Worm (Caenorhabditis elegans) whole organism, midembryonic: Measurements from ENCODE around the gene F22F7.4.

Experiments used
- T22C8.4 ChIP-seq: fragments of 200-800 bp; sonication (Bioruptor generic); IDR thresholded peaks from 2 replicates; pipeline ENCODE4 v1.3.6; 2022; ENCODE audit warnings: missing genetic modification characterization, missing compliant biosample characterization
- cog-1 ChIP-seq: sonication (generic microtip); optimal IDR thresholded peaks from 2 replicates; lab custom pipeline; 2016; ENCODE audit warnings: missing genetic modification characterization, missing compliant biosample characterization
- flt-1 ChIP-seq: fragments of 200-800 bp; sonication (Bioruptor generic); IDR thresholded peaks from 2 replicates; pipeline ENCODE4 v1.3.6; 2022; ENCODE audit warnings: missing genetic modification characterization, missing compliant biosample characterization
- klf-2 ChIP-seq: fragments of 200-800 bp; sonication (Bioruptor generic); conservative IDR thresholded peaks from 2 replicates; pipeline ENCODE4 v1.3.6; 2022; ENCODE audit warnings: missing genetic modification reagents, missing genetic modification characterization, missing compliant biosample characterization
- med-1 ChIP-seq: sonication (generic microtip); optimal IDR thresholded peaks from 2 replicates; lab custom pipeline; 2017; ENCODE audit warnings: missing genetic modification characterization, mild to moderate bottlenecking, missing compliant biosample characterization, antibody characterized with exemption, missing genetic modification reagents; ENCODE audit not compliant: insufficient read depth
- ref-1 ChIP-seq: fragments of 200-800 bp; sonication (Bioruptor generic); conservative IDR thresholded peaks from 2 replicates; pipeline ENCODE4 v1.3.6; 2022; ENCODE audit warnings: missing genetic modification reagents, missing genetic modification characterization, missing compliant biosample characterization
- tab-1 ChIP-seq: fragments of 200-800 bp; sonication (Bioruptor generic); IDR thresholded peaks from 2 replicates; pipeline ENCODE4 v1.3.6; 2022; ENCODE audit warnings: missing genetic modification characterization, missing compliant biosample characterization
- ztf-23 ChIP-seq: fragments of 200-800 bp; sonication (Bioruptor generic); IDR thresholded peaks from 2 replicates; pipeline ENCODE4 v1.3.6; 2022; ENCODE audit warnings: missing genetic modification reagents, missing genetic modification characterization, missing compliant biosample characterization
- ztf-29 ChIP-seq: fragments of 200-800 bp; sonication (Bioruptor generic); IDR thresholded peaks from 2 replicates; pipeline ENCODE4 v1.3.6; 2022; ENCODE audit warnings: missing genetic modification reagents, missing genetic modification characterization, missing compliant biosample characterization

F22F7.4 gene

DNA sequence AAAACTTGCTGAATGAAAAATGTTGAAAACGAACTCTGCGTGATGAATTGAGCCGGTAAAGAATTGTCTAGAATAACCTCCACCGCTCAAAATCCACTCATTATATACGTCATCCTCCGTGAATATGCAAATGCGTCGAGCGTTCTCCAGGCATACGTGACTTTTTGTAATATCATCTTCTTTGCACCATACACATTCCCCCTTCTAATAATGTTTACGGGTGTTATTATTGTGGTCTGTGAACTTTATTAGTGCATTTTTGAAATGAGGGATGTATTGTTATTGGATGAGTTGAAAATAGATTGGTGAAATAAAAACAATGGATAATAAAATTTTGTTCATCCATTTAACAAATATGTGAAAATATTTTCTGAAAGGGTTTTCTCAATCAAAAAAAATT lies 34.0 kb upstream of the F22F7.4 start, which contains the start of gene F22F7.7:
F22F7.7 (minus strand) TSS at position 125 of the 400 bp plus-strand sequence.
- TF ChIP-seq med-1 = no peak
- TF ChIP-seq flt-1 (GFP tag; lab: Robert Waterston, UW) = no peak
- TF ChIP-seq tab-1 (GFP tag; lab: Robert Waterston, UW) = no peak
- no peak for TF ChIP-seq klf-2 (GFP tag; lab: Robert Waterston, UW)
- TF ChIP-seq ztf-29 = no peak
- no peak for TF ChIP-seq ref-1
- no peak for TF ChIP-seq T22C8.4 (GFP tag; lab: Robert Waterston, UW)
- TF ChIP-seq ztf-23 (GFP tag; lab: Robert Waterston, UW) = no peak
- TF ChIP-seq cog-1 (tag; lab: Kevin White, UChicago) = no peak

DNA sequence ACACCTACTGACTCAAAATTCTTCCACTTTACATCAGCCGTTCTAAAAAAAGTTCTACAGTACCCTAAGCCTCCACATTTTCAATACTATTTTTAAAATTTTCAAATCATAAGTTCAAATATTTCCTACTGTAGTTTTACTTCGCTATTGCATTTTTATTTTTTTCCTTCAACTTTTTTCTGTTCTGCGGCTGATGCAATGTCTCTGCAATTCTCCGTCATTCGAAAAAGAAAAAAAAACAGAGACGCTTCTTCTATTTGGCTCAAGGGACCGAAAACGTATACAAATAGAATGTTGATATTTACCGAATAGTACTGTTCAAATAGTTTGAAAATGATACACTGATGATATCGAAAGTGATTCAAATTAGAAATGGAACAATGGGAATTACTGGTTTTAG lies 32.4 kb upstream of the F22F7.4 start:
- TF ChIP-seq ref-1 (no peak), cog-1 (tag; lab: Kevin White, UChicago) (no peak), ztf-23 (GFP tag; lab: Robert Waterston, UW) (no peak), flt-1 (GFP tag; lab: Robert Waterston, UW) (no peak), T22C8.4 (GFP tag; lab: Robert Waterston, UW) (no peak)

DNA sequence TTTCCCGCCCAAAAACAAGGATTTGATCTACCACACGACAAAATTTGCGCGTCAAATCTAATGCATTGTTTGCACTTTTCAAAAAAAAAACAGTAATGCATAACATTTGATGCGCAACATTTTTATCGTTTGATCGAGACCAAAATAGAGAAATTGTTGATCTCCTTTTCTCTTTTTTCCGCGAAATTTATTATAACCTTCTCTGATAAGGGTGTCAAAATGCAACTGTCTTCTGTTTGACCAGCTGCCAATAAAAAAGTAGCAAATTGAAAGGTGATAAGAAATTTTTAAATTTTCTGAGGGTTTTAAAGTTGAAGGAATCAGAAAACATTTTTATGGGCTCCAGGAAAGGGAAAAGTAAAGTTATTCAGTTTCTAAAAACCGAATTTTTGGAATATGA lies 31.1 kb upstream of the F22F7.4 start:
- no peak for TF ChIP-seq tab-1 (GFP tag; lab: Robert Waterston, UW)
- no peak for TF ChIP-seq cog-1 (tag; lab: Kevin White, UChicago)
- TF ChIP-seq med-1 = no peak

DNA sequence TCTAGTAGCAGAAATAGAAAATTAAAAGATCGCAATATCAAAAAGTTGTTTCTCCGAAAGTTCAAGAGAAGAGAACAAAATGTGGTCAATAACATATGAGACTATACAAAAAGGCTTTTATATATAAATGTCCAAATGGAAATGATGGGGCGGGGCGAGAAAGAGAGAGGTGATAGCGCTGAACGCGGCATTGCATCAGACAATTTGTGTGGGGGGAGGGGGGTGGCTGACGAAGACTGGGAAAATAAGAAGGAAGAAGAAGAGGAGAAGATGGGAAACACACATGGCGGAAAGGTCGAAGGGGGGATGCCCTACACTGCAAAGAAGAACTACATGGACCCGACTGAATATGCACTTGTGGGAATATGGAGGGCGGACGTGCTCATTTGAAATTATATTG lies 29.4 kb upstream of the F22F7.4 start:
- TF ChIP-seq tab-1 (GFP tag; lab: Robert Waterston, UW) (no peak), cog-1 (tag; lab: Kevin White, UChicago) (no peak), ztf-23 (GFP tag; lab: Robert Waterston, UW) (no peak), med-1 (no peak), flt-1 (GFP tag; lab: Robert Waterston, UW) (no peak), ref-1 (no peak), klf-2 (GFP tag; lab: Robert Waterston, UW) (no peak), ztf-29 (no peak), T22C8.4 (GFP tag; lab: Robert Waterston, UW) (no peak)

DNA sequence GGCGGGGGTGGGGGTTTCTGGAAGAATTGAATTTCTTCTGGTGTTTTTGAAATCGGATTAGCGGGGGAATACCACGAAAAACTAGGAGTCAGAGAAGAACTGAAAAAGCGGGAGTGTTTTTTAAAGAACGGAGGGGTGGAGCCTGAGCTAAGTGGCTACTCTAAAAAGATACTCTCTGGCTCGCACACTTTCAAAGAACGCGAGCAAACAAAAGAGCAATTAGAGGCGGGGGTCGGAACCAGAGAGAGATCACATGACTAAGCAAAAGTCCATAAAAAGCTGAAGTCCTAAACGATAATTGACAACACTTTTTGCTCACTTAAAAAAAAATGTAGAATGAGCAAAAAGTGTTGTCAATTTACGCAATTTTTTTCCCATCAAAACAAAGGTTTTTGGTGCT lies 28.5 kb upstream of the F22F7.4 start:
- no peak for TF ChIP-seq med-1
- TF ChIP-seq T22C8.4 (GFP tag; lab: Robert Waterston, UW) = no peak
- TF ChIP-seq cog-1 (tag; lab: Kevin White, UChicago) = no peak
- TF ChIP-seq klf-2 (GFP tag; lab: Robert Waterston, UW) = no peak
- TF ChIP-seq ztf-23 (GFP tag; lab: Robert Waterston, UW) = no peak
- no peak for TF ChIP-seq flt-1 (GFP tag; lab: Robert Waterston, UW)
- no peak for TF ChIP-seq tab-1 (GFP tag; lab: Robert Waterston, UW)
- no peak for TF ChIP-seq ref-1
- TF ChIP-seq ztf-29 = no peak

DNA sequence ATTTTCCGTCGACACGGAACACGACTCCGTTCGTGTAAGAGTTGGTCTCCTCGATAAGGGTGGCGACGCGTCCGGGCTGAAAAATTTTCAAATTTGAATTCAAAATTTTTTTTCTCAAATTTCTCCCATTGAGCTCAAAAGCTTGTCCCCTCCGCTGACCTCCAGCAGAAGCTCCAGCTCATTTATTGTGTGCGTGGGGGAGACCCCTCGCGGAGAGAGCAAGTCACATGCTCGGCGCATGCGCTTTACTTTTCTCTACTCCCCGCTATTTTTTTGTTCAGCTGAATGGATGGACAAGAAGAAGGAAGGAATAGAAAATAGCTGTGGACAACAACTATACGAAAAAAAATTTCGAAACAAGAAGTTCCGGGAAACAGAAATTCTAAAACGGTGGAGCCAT lies 27.6 kb upstream of the F22F7.4 start:
- no peak for TF ChIP-seq ref-1
- TF ChIP-seq ztf-29 = no peak
- TF ChIP-seq ztf-23 (GFP tag; lab: Robert Waterston, UW) = no peak
- no peak for TF ChIP-seq flt-1 (GFP tag; lab: Robert Waterston, UW)
- TF ChIP-seq klf-2 (GFP tag; lab: Robert Waterston, UW) = no peak
- TF ChIP-seq T22C8.4 (GFP tag; lab: Robert Waterston, UW) = no peak
- TF ChIP-seq tab-1 (GFP tag; lab: Robert Waterston, UW) = no peak
- TF ChIP-seq med-1 = no peak
- no peak for TF ChIP-seq cog-1 (tag; lab: Kevin White, UChicago)

DNA sequence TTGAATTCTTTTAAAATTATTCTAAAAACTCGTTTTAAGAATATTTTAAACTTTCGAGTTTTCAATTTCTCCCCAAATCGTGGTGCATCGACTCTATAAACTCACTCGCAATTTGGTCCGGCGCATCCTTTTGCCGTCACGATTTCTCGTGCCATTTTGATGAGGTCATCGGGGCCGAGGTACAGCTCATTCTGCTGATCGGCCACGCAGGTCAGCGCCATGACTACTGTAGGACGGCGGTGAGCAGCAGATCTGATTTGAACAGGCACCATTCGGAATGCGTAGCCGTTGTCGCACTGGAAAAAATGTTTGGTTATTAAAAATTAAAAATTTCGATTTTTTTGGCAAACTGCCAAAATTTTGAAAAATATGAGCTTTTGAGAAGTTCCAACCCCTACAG lies 26.8 kb upstream of the F22F7.4 start:
- TF ChIP-seq ztf-23 (GFP tag; lab: Robert Waterston, UW) = 0 out of 2 replicates have a peak, but pooled peaks have one; percentile 17
- no peak for TF ChIP-seq T22C8.4 (GFP tag; lab: Robert Waterston, UW)

DNA sequence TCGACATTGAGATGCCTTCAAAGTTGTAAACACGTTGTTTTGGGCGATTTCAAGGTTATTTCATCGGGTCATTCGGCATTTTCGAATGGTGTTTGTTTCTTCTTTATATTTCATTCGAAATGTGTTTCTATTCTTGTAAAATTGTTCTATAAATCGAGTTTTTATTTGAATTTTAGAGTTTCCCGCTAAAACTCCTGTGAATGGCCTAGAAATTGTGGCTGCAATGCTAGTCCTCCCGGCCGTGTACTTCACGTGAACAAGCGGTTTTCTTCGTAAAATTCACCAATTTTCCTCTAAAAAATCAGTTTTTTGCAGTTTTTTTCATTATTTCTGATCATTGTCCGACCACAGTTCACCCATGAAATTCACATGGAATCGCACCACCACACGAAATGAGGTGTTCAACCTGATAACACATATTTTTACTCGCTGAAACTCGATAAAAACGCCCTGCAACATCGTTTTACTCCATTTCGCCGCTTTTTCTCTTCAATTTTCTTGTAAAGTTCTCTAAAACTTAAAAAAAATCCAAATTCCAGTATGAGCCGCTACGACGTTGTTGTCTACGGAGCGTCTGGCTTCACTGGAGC lies 21.2 kb upstream of the F22F7.4 start, which contains the start of gene ldp-1:
ldp-1 (plus strand) TSS at position 540 of the 590 bp plus-strand sequence.
- TF ChIP-seq T22C8.4 (GFP tag; lab: Robert Waterston, UW) = 0 out of 2 replicates have a peak, but pooled peaks have one; percentile 3
- TF ChIP-seq flt-1 (GFP tag; lab: Robert Waterston, UW) = peak; percentile 22; the same call in 1 of the 2 replicates
- peak; percentile 49 for TF ChIP-seq cog-1 (tag; lab: Kevin White, UChicago)
- no peak for TF ChIP-seq med-1

DNA sequence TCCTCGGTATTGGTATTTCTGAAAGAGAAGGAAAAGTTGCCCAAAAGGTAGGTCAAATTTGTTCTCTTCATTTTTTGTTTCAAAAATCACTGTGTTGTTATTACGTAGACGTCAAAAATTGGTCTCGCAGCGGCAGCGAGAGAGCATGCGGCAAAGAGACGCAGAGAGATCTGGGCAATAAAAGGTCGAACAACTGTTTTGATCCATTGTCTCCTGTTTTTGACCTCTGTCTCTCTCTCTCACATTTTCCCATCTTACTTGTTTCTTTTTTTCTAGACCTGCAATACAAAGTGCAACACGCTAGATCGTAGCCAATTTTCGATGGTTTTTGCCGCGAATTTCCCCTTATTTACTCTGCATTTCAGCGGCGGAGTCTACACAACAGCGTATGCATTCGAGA lies 20.7 kb upstream of the F22F7.4 start:
- TF ChIP-seq flt-1 (GFP tag; lab: Robert Waterston, UW) (no peak), ztf-23 (GFP tag; lab: Robert Waterston, UW) (no peak), ztf-29 (no peak), ref-1 (no peak), T22C8.4 (GFP tag; lab: Robert Waterston, UW) (0 out of 2 replicates have a peak, but pooled peaks have one; percentile 19), klf-2 (GFP tag; lab: Robert Waterston, UW) (no peak)

DNA sequence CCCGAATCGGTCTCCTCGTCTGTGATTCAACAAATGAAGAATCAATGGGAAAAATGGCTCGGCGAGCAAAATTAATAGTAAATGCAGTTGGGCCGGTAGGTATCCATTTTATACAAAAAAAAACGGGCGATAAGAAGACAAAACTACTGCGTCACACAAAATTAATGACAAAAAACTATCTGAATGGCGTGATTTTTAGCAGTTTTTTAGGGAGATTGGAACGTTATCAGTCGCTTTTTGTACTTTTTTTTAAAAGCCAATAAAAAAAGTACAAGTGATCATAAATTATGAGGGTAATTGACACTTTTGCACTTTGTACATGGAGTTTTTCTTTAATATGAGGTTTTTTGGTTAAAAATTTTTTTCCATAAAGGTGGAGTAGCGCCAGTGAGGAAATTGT lies 17.3 kb upstream of the F22F7.4 start:
- no peak for TF ChIP-seq ref-1
- TF ChIP-seq flt-1 (GFP tag; lab: Robert Waterston, UW) = no peak
- TF ChIP-seq med-1 = no peak
- no peak for TF ChIP-seq klf-2 (GFP tag; lab: Robert Waterston, UW)
- TF ChIP-seq ztf-23 (GFP tag; lab: Robert Waterston, UW) = no peak
- TF ChIP-seq tab-1 (GFP tag; lab: Robert Waterston, UW) = no peak
- no peak for TF ChIP-seq T22C8.4 (GFP tag; lab: Robert Waterston, UW)
- no peak for TF ChIP-seq cog-1 (tag; lab: Kevin White, UChicago)
- no peak for TF ChIP-seq ztf-29
